Fruit fly (Drosophila melanogaster) whole organism, embryonic: ENCODE data around the gene CG10195.

Experiments used
- Aef1 ChIP-seq: fragments of 200-800 bp; sonication (Bioruptor generic); IDR thresholded peaks from 3 replicates; pipeline ENCODE4 v1.3.6; 2022; ENCODE audit warnings: missing biosample characterization, missing genetic modification characterization
- Antp ChIP-seq: fragments of 200-800 bp; sonication (Bioruptor generic); optimal IDR thresholded peaks from 3 replicates; lab custom pipeline; 2016; ENCODE audit warnings: missing biosample characterization, missing genetic modification characterization
- B-H1 ChIP-seq: fragments of 200-800 bp; sonication (Bioruptor generic); IDR thresholded peaks from 3 replicates; pipeline ENCODE4 v1.3.6; 2022; ENCODE audit warnings: missing biosample characterization, missing genetic modification characterization
- Bgb ChIP-seq: fragments of 200-800 bp; sonication (Bioruptor generic); IDR thresholded peaks from 2 replicates; pipeline ENCODE4 v1.3.6; 2022; ENCODE audit warnings: missing biosample characterization, missing genetic modification characterization; ENCODE audit not compliant: partially characterized antibody
- CG10147 ChIP-seq: fragments of 200-800 bp; sonication (Bioruptor generic); optimal IDR thresholded peaks from 2 replicates; lab custom pipeline; 2019; ENCODE audit warnings: missing biosample characterization, mild to moderate bottlenecking, missing genetic modification characterization, moderate library complexity
- CG12236 ChIP-seq: fragments of 200-800 bp; sonication (Bioruptor generic); optimal IDR thresholded peaks from 2 replicates; lab custom pipeline; 2016; ENCODE audit warnings: missing biosample characterization, missing genetic modification characterization
- CG13123 ChIP-seq: fragments of 200-800 bp; sonication (Bioruptor generic); optimal IDR thresholded peaks from 2 replicates; lab custom pipeline; 2016; ENCODE audit warnings: missing biosample characterization, missing genetic modification characterization
- CG13296 ChIP-seq: fragments of 200-800 bp; sonication (Bioruptor generic); optimal IDR thresholded peaks from 3 replicates; lab custom pipeline; 2018; ENCODE audit warnings: missing biosample characterization, mild to moderate bottlenecking, missing genetic modification characterization
- CG13624 ChIP-seq: fragments of 200-800 bp; sonication (Bioruptor generic); optimal IDR thresholded peaks from 2 replicates; lab custom pipeline; 2016; ENCODE audit warnings: missing biosample characterization, missing genetic modification characterization
- CG13894 ChIP-seq: fragments of 200-800 bp; sonication (Bioruptor generic); optimal IDR thresholded peaks from 3 replicates; lab custom pipeline; 2018; ENCODE audit warnings: missing biosample characterization, mild to moderate bottlenecking, missing genetic modification characterization, moderate library complexity
- CG15073 ChIP-seq: fragments of 200-800 bp; sonication (Bioruptor generic); optimal IDR thresholded peaks from 2 replicates; lab custom pipeline; 2016; ENCODE audit warnings: missing biosample characterization, missing genetic modification characterization
- CG1647 ChIP-seq: fragments of 200-800 bp; sonication (Bioruptor generic); optimal IDR thresholded peaks from 3 replicates; lab custom pipeline; 2016; ENCODE audit warnings: missing biosample characterization, missing genetic modification characterization
- CG17912 ChIP-seq: fragments of 200-800 bp; sonication (Bioruptor generic); optimal IDR thresholded peaks from 2 replicates; lab custom pipeline; 2018; ENCODE audit warnings: missing biosample characterization, mild to moderate bottlenecking, missing genetic modification characterization
- CG1792 ChIP-seq: fragments of 200-800 bp; sonication (Bioruptor generic); optimal IDR thresholded peaks from 2 replicates; lab custom pipeline; 2016; ENCODE audit warnings: missing biosample characterization, missing genetic modification characterization
- CG2875 ChIP-seq: fragments of 200-800 bp; sonication (Bioruptor generic); optimal IDR thresholded peaks from 2 replicates; lab custom pipeline; 2017; ENCODE audit warnings: missing biosample characterization, mild to moderate bottlenecking, missing genetic modification characterization, missing genetic modification reagents
- CG3281 ChIP-seq: fragments of 200-800 bp; sonication (Bioruptor generic); optimal IDR thresholded peaks from 3 replicates; lab custom pipeline; 2017; ENCODE audit warnings: missing biosample characterization, mild to moderate bottlenecking, missing genetic modification characterization
- CG42726 ChIP-seq: fragments of 200-800 bp; sonication (Bioruptor generic); IDR thresholded peaks from 2 replicates; pipeline ENCODE4 v1.3.6; 2022; ENCODE audit warnings: missing biosample characterization, missing genetic modification characterization; ENCODE audit not compliant: partially characterized antibody
- CG7271 ChIP-seq: fragments of 200-800 bp; sonication (Bioruptor generic); optimal IDR thresholded peaks from 2 replicates; lab custom pipeline; 2018; ENCODE audit warnings: missing biosample characterization, mild to moderate bottlenecking, missing genetic modification characterization, moderate library complexity
- CG7556 ChIP-seq: fragments of 200-800 bp; sonication (Bioruptor generic); optimal IDR thresholded peaks from 2 replicates; lab custom pipeline; 2017; ENCODE audit warnings: missing biosample characterization, mild to moderate bottlenecking, missing genetic modification characterization
- Dad ChIP-seq: fragments of 200-800 bp; sonication (Bioruptor generic); optimal IDR thresholded peaks from 3 replicates; lab custom pipeline; 2016; ENCODE audit warnings: missing biosample characterization, missing genetic modification characterization
- Dip2 ChIP-seq: fragments of 200-800 bp; sonication (Bioruptor generic); IDR thresholded peaks from 2 replicates; pipeline ENCODE4 v1.3.6; 2022; ENCODE audit warnings: missing biosample characterization, missing genetic modification characterization
- Dp ChIP-seq: fragments of 200-800 bp; sonication (Bioruptor generic); optimal IDR thresholded peaks from 2 replicates; lab custom pipeline; 2018; ENCODE audit warnings: missing biosample characterization, mild to moderate bottlenecking, missing genetic modification characterization, moderate library complexity
- Fer1 ChIP-seq: fragments of 200-800 bp; sonication (Bioruptor generic); optimal IDR thresholded peaks from 2 replicates; lab custom pipeline; 2017; ENCODE audit warnings: missing biosample characterization, mild to moderate bottlenecking, missing genetic modification characterization
- Hand ChIP-seq: fragments of 200-800 bp; sonication (Bioruptor generic); optimal IDR thresholded peaks from 2 replicates; lab custom pipeline; 2017; ENCODE audit warnings: mild to moderate bottlenecking, missing biosample characterization, missing genetic modification reagents, missing genetic modification characterization
- Kr ChIP-seq: fragments of 200-800 bp; sonication (Bioruptor generic); optimal IDR thresholded peaks from 2 replicates; lab custom pipeline; 2017; ENCODE audit warnings: missing biosample characterization, mild to moderate bottlenecking, missing genetic modification characterization
- Lhr ChIP-seq: fragments of 200-800 bp; sonication (Bioruptor generic); optimal IDR thresholded peaks from 3 replicates; lab custom pipeline; 2017; ENCODE audit warnings: mild to moderate bottlenecking, missing biosample characterization, missing genetic modification reagents, missing genetic modification characterization
- MBD-R2 ChIP-seq: fragments of 200-800 bp; sonication (Bioruptor generic); IDR thresholded peaks from 2 replicates; pipeline ENCODE4 v1.3.6; 2022; ENCODE audit warnings: missing biosample characterization, missing genetic modification characterization
- Mad ChIP-seq: fragments of 200-800 bp; sonication (Bioruptor generic); optimal IDR thresholded peaks from 2 replicates; lab custom pipeline; 2016; ENCODE audit warnings: missing biosample characterization, missing genetic modification characterization
- Nf-YA ChIP-seq: fragments of 200-800 bp; sonication (Bioruptor generic); IDR thresholded peaks from 2 replicates; pipeline ENCODE4 v1.3.6; 2022; ENCODE audit warnings: missing biosample characterization, missing genetic modification characterization
- Nf-YB ChIP-seq: fragments of 200-800 bp; sonication (Bioruptor generic); optimal IDR thresholded peaks from 3 replicates; lab custom pipeline; 2019; ENCODE audit warnings: missing biosample characterization, mild to moderate bottlenecking, missing genetic modification characterization, moderate library complexity
- Taf1 ChIP-seq: fragments of 200-800 bp; sonication (Bioruptor generic); IDR thresholded peaks from 2 replicates; pipeline ENCODE4 v1.3.6; 2022; ENCODE audit warnings: missing biosample characterization, missing genetic modification characterization
- Trl ChIP-seq, 3 experiments: fragments of >200 bp in 2 of 3; fragments of 200-800 bp in 1 of 3; sonication (Bioruptor generic) in 1 of 3; optimal IDR thresholded peaks; 2 replicates in 1 of 3; 3 replicates in 2 of 3; lab custom pipeline; 2016 to 2017; ENCODE audit warnings: missing biosample characterization in 1 of 3, missing genetic modification characterization in 1 of 3
- abd-A ChIP-seq: fragments of 200-800 bp; sonication (Bioruptor generic); optimal IDR thresholded peaks from 3 replicates; lab custom pipeline; 2019; ENCODE audit warnings: missing biosample characterization, mild to moderate bottlenecking, missing genetic modification characterization, moderate library complexity
- aop ChIP-seq: fragments of 200-800 bp; sonication (Bioruptor generic); IDR thresholded peaks from 2 replicates; pipeline ENCODE4 v1.3.6; 2022; ENCODE audit warnings: missing biosample characterization, missing genetic modification characterization
- ara ChIP-seq: fragments of 200-800 bp; sonication (Bioruptor generic); IDR thresholded peaks from 2 replicates; pipeline ENCODE4 v1.3.6; 2022; ENCODE audit warnings: missing biosample characterization, missing genetic modification characterization
- ftz-f1 ChIP-seq: fragments of 200-800 bp; sonication (Bioruptor generic); optimal IDR thresholded peaks from 2 replicates; lab custom pipeline; 2016; ENCODE audit warnings: missing biosample characterization, missing genetic modification characterization
- gce ChIP-seq: fragments of 200-800 bp; sonication (Bioruptor generic); IDR thresholded peaks from 3 replicates; pipeline ENCODE4 v1.3.6; 2022; ENCODE audit warnings: missing biosample characterization, missing genetic modification characterization
- gsb-n ChIP-seq: fragments of 200-800 bp; sonication (Bioruptor generic); optimal IDR thresholded peaks from 3 replicates; lab custom pipeline; 2018; ENCODE audit warnings: missing biosample characterization, mild to moderate bottlenecking, missing genetic modification characterization
- hb ChIP-seq: fragments of 200-800 bp; sonication (Bioruptor generic); IDR thresholded peaks from 3 replicates; pipeline ENCODE4 v1.3.6; 2022; ENCODE audit warnings: missing biosample characterization, missing genetic modification characterization; ENCODE audit not compliant: partially characterized antibody
- insv ChIP-seq, 2 experiments: fragments of 200-800 bp; sonication (Bioruptor generic); optimal IDR thresholded peaks; 3 replicates each; lab custom pipeline; 2016 to 2018; ENCODE audit warnings: missing biosample characterization in 2 of 2, missing genetic modification characterization in 2 of 2
- pb ChIP-seq: fragments of 200-800 bp; sonication (Bioruptor generic); optimal IDR thresholded peaks from 3 replicates; lab custom pipeline; 2016; ENCODE audit warnings: missing biosample characterization, missing genetic modification characterization
- peb ChIP-seq: fragments of 200-800 bp; sonication (Bioruptor generic); IDR thresholded peaks from 2 replicates; pipeline ENCODE4 v1.3.6; 2022; ENCODE audit warnings: missing biosample characterization, missing genetic modification characterization
- pho ChIP-seq: fragments of 200-800 bp; sonication (Bioruptor generic); optimal IDR thresholded peaks from 2 replicates; lab custom pipeline; 2016; ENCODE audit warnings: missing biosample characterization, missing genetic modification characterization
- pzg ChIP-seq: fragments of 200-800 bp; sonication (Bioruptor generic); optimal IDR thresholded peaks from 3 replicates; lab custom pipeline; 2018; ENCODE audit warnings: missing biosample characterization, mild to moderate bottlenecking, missing genetic modification characterization, moderate library complexity
- row ChIP-seq: fragments of 200-800 bp; sonication (Bioruptor generic); IDR thresholded peaks from 3 replicates; pipeline ENCODE4 v1.3.6; 2022; ENCODE audit warnings: missing biosample characterization, missing genetic modification characterization
- scrt ChIP-seq: fragments of 200-800 bp; sonication (Bioruptor generic); optimal IDR thresholded peaks from 2 replicates; lab custom pipeline; 2018; ENCODE audit warnings: missing biosample characterization, mild to moderate bottlenecking, missing genetic modification characterization, moderate library complexity
- seq ChIP-seq: fragments of 200-800 bp; sonication (Bioruptor generic); IDR thresholded peaks from 2 replicates; pipeline ENCODE4 v1.3.6; 2022; ENCODE audit warnings: missing biosample characterization, missing genetic modification characterization
- tin ChIP-seq: fragments of 200-800 bp; sonication (Bioruptor generic); optimal IDR thresholded peaks from 3 replicates; lab custom pipeline; 2016; ENCODE audit warnings: missing biosample characterization, missing genetic modification characterization
- zen2 ChIP-seq: fragments of 200-800 bp; sonication (Bioruptor generic); IDR thresholded peaks from 3 replicates; pipeline ENCODE4 v1.3.6; 2022; ENCODE audit warnings: missing biosample characterization, missing genetic modification characterization; ENCODE audit not compliant: partially characterized antibody
- zfh1 ChIP-seq: fragments of 200-800 bp; sonication (Bioruptor generic); IDR thresholded peaks from 3 replicates; pipeline ENCODE4 v1.3.6; 2022; ENCODE audit warnings: missing biosample characterization, missing genetic modification characterization

The CG10195 gene

dm6 chr2L:19533247-19533646 lies 48.7 kb upstream of the CG10195 start, which contains the start of gene CG33116 (continued):
- TF ChIP-seq CG13894 (tag; lab: Kevin White, UChicago) (peak; percentile 38), CG15073 (GFP tag; lab: Kevin White, UChicago) (no peak), CG7271 (tag; lab: Kevin White, UChicago) (peak; percentile 29), Mad (GFP tag; lab: Kevin White, UChicago) (peak; percentile 84), Hand (peak; percentile 20), Fer1 (GFP tag; lab: Kevin White, UChicago) (peak; percentile 83), Nf-YA (GFP tag; lab: Robert Waterston, UW) (no peak; the same call in 1 of the 2 replicates), scrt (GFP tag; lab: Kevin White, UChicago) (peak; percentile 72), Antp (GFP tag; lab: Kevin White, UChicago) (peak; percentile 88), MBD-R2 (GFP tag; lab: Robert Waterston, UW) (peak; percentile 96), CG1792 (GFP tag; lab: Kevin White, UChicago) (peak; percentile 63), gsb-n (peak; percentile 78), zen2 (GFP tag; lab: Robert Waterston, UW) (no peak), CG3281 (GFP tag; lab: Kevin White, UChicago) (peak; percentile 74), seq (peak; percentile 78), Lhr (peak; percentile 44), pho (peak; percentile 81), insv (GFP tag; optimal IDR thresholded peaks at IDR 0.05; lab: Kevin White, UChicago) (peak in 1 of 2 experiments; percentile 25), Kr (no peak), Bgb (GFP tag; lab: Robert Waterston, UW) (peak; percentile 27; the same call in 1 of the 2 replicates), pzg (GFP tag; lab: Kevin White, UChicago) (peak; percentile 63), CG10147 (GFP tag; lab: Kevin White, UChicago) (peak; percentile 45), hb (GFP tag; lab: Robert Waterston, UW) (no peak), CG17912 (GFP tag; lab: Kevin White, UChicago) (peak; percentile 56), gce (peak; percentile 27; the same call in 1 of the 3 replicates), CG42726 (no peak; the same call in 1 of the 2 replicates), ftz-f1 (GFP tag; lab: Kevin White, UChicago) (peak; percentile 39), Dip2 (GFP tag; lab: Robert Waterston, UW) (no peak), Dp (peak; percentile 47), zfh1 (GFP tag; lab: Robert Waterston, UW) (peak; percentile 85), ara (GFP tag; lab: Robert Waterston, UW) (peak; percentile 63; the same call in 1 of the 2 replicates), peb (GFP tag; lab: Robert Waterston, UW) (peak; percentile 24; the same call in 1 of the 2 replicates), Dad (GFP tag; lab: Kevin White, UChicago) (peak; percentile 82), pb (GFP tag; lab: Kevin White, UChicago) (peak; percentile 75), CG7556 (peak; percentile 79), aop (GFP tag; lab: Robert Waterston, UW) (no peak), abd-A (tag; lab: Kevin White, UChicago) (no peak), CG13624 (GFP tag; lab: Kevin White, UChicago) (peak; percentile 85), Trl (optimal IDR thresholded peaks at IDR 0.05; lab: Kevin White, UChicago) (no peak), Trl (GFP tag; optimal IDR thresholded peaks at IDR 0.05; lab: Kevin White, UChicago) (peak; percentile 88), Aef1 (peak; percentile 65), CG12236 (GFP tag; lab: Kevin White, UChicago) (peak; percentile 55), B-H1 (GFP tag; lab: Robert Waterston, UW) (peak; percentile 44; the same call in 1 of the 3 replicates), CG13296 (GFP tag; lab: Kevin White, UChicago) (peak; percentile 74), tin (GFP tag; lab: Kevin White, UChicago) (peak; percentile 87), Nf-YB (GFP tag; lab: Kevin White, UChicago) (peak; percentile 56), Taf1 (GFP tag; lab: Robert Waterston, UW) (peak; percentile 23; the same call in 1 of the 2 replicates), CG2875 (GFP tag; lab: Kevin White, UChicago) (peak; percentile 70), row (GFP tag; lab: Robert Waterston, UW) (peak; percentile 79), CG1647 (peak; percentile 73), CG13123 (GFP tag; lab: Kevin White, UChicago) (peak; percentile 76)
